Worm (Caenorhabditis elegans): ENCODE measurements around the gene trpp-6.

ce11 chrV:9982568-9982967 is 9.1 kb upstream of the trpp-6 start, which contains the start of gene C27H6.9:
- TF ChIP-seq skn-1 (tag; optimal IDR thresholded peaks at IDR 0.05) = no peak
- TF ChIP-seq zag-1 (tag; optimal IDR thresholded peaks at IDR 0.05) = no peak
- TF ChIP-seq pha-4 (tag; optimal IDR thresholded peaks at IDR 0.05) = no peak
- TF ChIP-seq sea-2 (GFP tag; optimal IDR thresholded peaks at IDR 0.05) = no peak
- no peak for TF ChIP-seq nhr-77 (tag; optimal IDR thresholded peaks at IDR 0.05)
- TF ChIP-seq lin-39 (tag; optimal IDR thresholded peaks at IDR 0.05) = no peak
- no peak for TF ChIP-seq mdl-1 (tag; optimal IDR thresholded peaks at IDR 0.05)
- no peak for TF ChIP-seq ceh-82 (tag; optimal IDR thresholded peaks at IDR 0.05)
